Fruit fly (Drosophila melanogaster): ENCODE measurements around the gene emc.

Gene emc

dm6 chr3L:725527-726191 lies 23.5 kb upstream of the emc start (continued):
- no peak for TF ChIP-seq Dip3 (GFP tag; optimal IDR thresholded peaks at IDR 0.05)
- TF ChIP-seq emc (GFP tag; optimal IDR thresholded peaks at IDR 0.05), result no peak
- TF ChIP-seq GATAe (GFP tag; conservative IDR thresholded peaks at IDR 0.05), result no peak
- no peak for TF ChIP-seq Dfd (GFP tag; optimal IDR thresholded peaks at IDR 0.05)
- no peak for TF ChIP-seq CG12659 (GFP tag; optimal IDR thresholded peaks at IDR 0.05)
- TF ChIP-seq fru (optimal IDR thresholded peaks at IDR 0.05), result no peak
- TF ChIP-seq tx (GFP tag; optimal IDR thresholded peaks at IDR 0.05), result peak; percentile 47
- TF ChIP-seq CG1647 (GFP tag; optimal IDR thresholded peaks at IDR 0.05), result peak; percentile 12
- peak; percentile 88 for TF ChIP-seq gsb-n (tag; optimal IDR thresholded peaks at IDR 0.05)
- TF ChIP-seq Vsx1 (GFP tag; optimal IDR thresholded peaks at IDR 0.05), result peak; percentile 9
- TF ChIP-seq CG17359 (tag; optimal IDR thresholded peaks at IDR 0.05), result peak; percentile 55
- TF ChIP-seq Aef1 (GFP tag; IDR thresholded peaks at IDR 0.05), result no peak; the same call in 2 of the 3 replicates
- peak; percentile 75 for TF ChIP-seq CG30403 (GFP tag; optimal IDR thresholded peaks at IDR 0.05)
- TF ChIP-seq Ravus (GFP tag; IDR thresholded peaks at IDR 0.05), result no peak
- no peak for TF ChIP-seq bowl (GFP tag; IDR thresholded peaks at IDR 0.05)
- peak; percentile 56 for TF ChIP-seq CG13424 (tag; optimal IDR thresholded peaks at IDR 0.05)
- TF ChIP-seq Atf6 (GFP tag; IDR thresholded peaks at IDR 0.05), result no peak
- TF ChIP-seq h (optimal IDR thresholded peaks at IDR 0.05), result no peak
- TF ChIP-seq Nf-YB (GFP tag; optimal IDR thresholded peaks at IDR 0.05), result peak; percentile 65
- TF ChIP-seq p53 (GFP tag; optimal IDR thresholded peaks at IDR 0.05), result peak; percentile 56
- no peak for TF ChIP-seq CG7963 (GFP tag; IDR thresholded peaks at IDR 0.05; ENCODE audit: partially characterized antibody)
- no peak for TF ChIP-seq bbx (GFP tag; IDR thresholded peaks at IDR 0.05; ENCODE audit: partially characterized antibody)
- no peak for TF ChIP-seq seq (GFP tag; IDR thresholded peaks at IDR 0.05)
- TF ChIP-seq CG15696 (tag; optimal IDR thresholded peaks at IDR 0.05), result peak; percentile 94
- no peak for TF ChIP-seq ERR (GFP tag; optimal IDR thresholded peaks at IDR 0.05)
- TF ChIP-seq Antp (GFP tag; optimal IDR thresholded peaks at IDR 0.05), result peak; percentile 62
- TF ChIP-seq her (GFP tag; optimal IDR thresholded peaks at IDR 0.05), result peak; percentile 63
- peak; percentile 2 for TF ChIP-seq CrebB (tag; optimal IDR thresholded peaks at IDR 0.05)
- TF ChIP-seq CG6272 (GFP tag; IDR thresholded peaks at IDR 0.05), result peak; percentile 69
- no peak for TF ChIP-seq BEAF-32 (GFP tag; optimal IDR thresholded peaks at IDR 0.05)
- no peak for TF ChIP-seq CG2120 (GFP tag; optimal IDR thresholded peaks at IDR 0.05)
- TF ChIP-seq CG14965 (GFP tag; optimal IDR thresholded peaks at IDR 0.05; ENCODE audit: borderline replicate concordance), result peak; percentile 26
- TF ChIP-seq Awh (GFP tag; IDR thresholded peaks at IDR 0.05), result peak; percentile 54
- no peak for TF ChIP-seq CG14441 (GFP tag; IDR thresholded peaks at IDR 0.05)
- TF ChIP-seq Lim3 (GFP tag; IDR thresholded peaks at IDR 0.05), result no peak
- peak; percentile 24 for TF ChIP-seq Myb (GFP tag; optimal IDR thresholded peaks at IDR 0.05)
- TF ChIP-seq Abd-B (GFP tag; optimal IDR thresholded peaks at IDR 0.05), result peak; percentile 66
- no peak for TF ChIP-seq nau (GFP tag; optimal IDR thresholded peaks at IDR 0.05)
- peak; percentile 60 for TF ChIP-seq dm (GFP tag; optimal IDR thresholded peaks at IDR 0.05)
- peak; percentile 83 for TF ChIP-seq CG8924 (tag; optimal IDR thresholded peaks at IDR 0.05)
- TF ChIP-seq vvl (GFP tag; IDR thresholded peaks at IDR 0.05), result peak; percentile 85
- TF ChIP-seq sc (optimal IDR thresholded peaks at IDR 0.05), result no peak
- peak; percentile 87 for TF ChIP-seq sc (GFP tag; optimal IDR thresholded peaks at IDR 0.05)
- TF ChIP-seq Usf (GFP tag; optimal IDR thresholded peaks at IDR 0.05), result peak; percentile 75
- TF ChIP-seq CG3995 (GFP tag; optimal IDR thresholded peaks at IDR 0.05), result no peak
- no peak for TF ChIP-seq tna (GFP tag; IDR thresholded peaks at IDR 0.05; ENCODE audit: partially characterized antibody)
- peak; percentile 48 for TF ChIP-seq CG4282 (GFP tag; optimal IDR thresholded peaks at IDR 0.05)
- no peak for TF ChIP-seq Scr (GFP tag; IDR thresholded peaks at IDR 0.05; ENCODE audit: partially characterized antibody)
- TF ChIP-seq Xbp1 (GFP tag; optimal IDR thresholded peaks at IDR 0.05), result peak; percentile 77
- TF ChIP-seq CG16813 (GFP tag; IDR thresholded peaks at IDR 0.05; ENCODE audit: partially characterized antibody), result no peak
- peak; percentile 90 for TF ChIP-seq Med (GFP tag)
